Worm (Caenorhabditis elegans) whole organism, L4 larva: ENCODE data around the gene rdl-1.
A peak's percentile ranks its signal among the peaks of the same experiment; 100 is the strongest.

ENCODE experiments used
- daf-12 ChIP-seq: fragments of 150-350 bp; optimal IDR thresholded peaks from 2 replicates; lab custom pipeline; 2014; ENCODE audit warnings: missing biosample characterization, missing genetic modification reagents, missing genetic modification characterization
- dmd-6 ChIP-seq: fragments of 200-800 bp; sonication (Bioruptor generic); IDR thresholded peaks from 2 replicates; pipeline ENCODE4 v1.3.6; 2022; ENCODE audit warnings: missing genetic modification reagents, missing genetic modification characterization, missing compliant biosample characterization
- nhr-41 ChIP-seq: fragments of 200-800 bp; sonication (Bioruptor generic); IDR thresholded peaks from 2 replicates; pipeline ENCODE4 v1.3.6; 2022; ENCODE audit warnings: missing genetic modification reagents, missing genetic modification characterization, missing compliant biosample characterization
- rbr-2 ChIP-seq: sonication (generic microtip); optimal IDR thresholded peaks from 2 replicates; lab custom pipeline; 2016; ENCODE audit warnings: missing genotype, missing genetic modification characterization, missing compliant biosample characterization
- unc-62 ChIP-seq, 3 experiments: fragments of 150-350 bp in 1 of 3; sonication (generic microtip); optimal IDR thresholded peaks in 2 of 3; peaks in 1 of 3; 1 replicate in 1 of 3; 2 replicates in 2 of 3; lab custom pipeline; 2014 to 2017; ENCODE audit warnings: missing biosample characterization in 3 of 3, missing genetic modification characterization in 3 of 3, missing genetic modification reagents in 3 of 3, missing genotype in 1 of 3

ce11 chrIV:7817852-7818251 lies 47.8 kb upstream of the rdl-1 start, which contains the start of gene ric-3:
- no peak for TF ChIP-seq nhr-41 (GFP tag; lab: Robert Waterston, UW)
- no peak for TF ChIP-seq daf-12 (tag; lab: Kevin White, UChicago)
- TF ChIP-seq rbr-2 (tag; lab: Kevin White, UChicago), result peak; percentile 71
- peak in 1 of 2 experiments; percentile 98 for TF ChIP-seq unc-62 (GFP tag; optimal IDR thresholded peaks at IDR 0.05 in 1 of 2; lab: Kevin White, UChicago)
- TF ChIP-seq unc-62 (tag; optimal IDR thresholded peaks at IDR 0.05; lab: Kevin White, UChicago), result no peak
- TF ChIP-seq dmd-6 (GFP tag; lab: Robert Waterston, UW), result no peak
